Worm (Caenorhabditis elegans): Measurements from ENCODE around the gene F53F1.4.

ce11 chrV:13417513-13417912, 6.6 kb downstream of the F53F1.4 start, which contains the start of gene F53F1.6:
- TF ChIP-seq ama-1 (optimal IDR thresholded peaks at IDR 0.05) (no peak), pqm-1 (tag; optimal IDR thresholded peaks at IDR 0.05) (no peak), lsy-2 (tag; optimal IDR thresholded peaks at IDR 0.05) (no peak), lin-39 (tag; optimal IDR thresholded peaks at IDR 0.05) (no peak)

All from whole organism, L1 larva.